Fruit fly (Drosophila melanogaster) whole organism, adult: ENCODE data around the gene La.

ENCODE experiments used
- CG12768 ChIP-seq: fragments of 200-800 bp; sonication (Bioruptor generic); optimal IDR thresholded peaks from 2 replicates; lab custom pipeline; 2017; ENCODE audit warnings: missing biosample characterization, missing genetic modification characterization, mild to moderate bottlenecking, moderate library complexity, missing genetic modification reagents
- CG5204 ChIP-seq: fragments of 200-800 bp; sonication (Bioruptor generic); optimal IDR thresholded peaks from 2 replicates; lab custom pipeline; 2016; ENCODE audit warnings: missing biosample characterization, missing genetic modification characterization
- CG7101 ChIP-seq: fragments of 200-800 bp; sonication (Bioruptor generic); optimal IDR thresholded peaks from 2 replicates; lab custom pipeline; 2018; ENCODE audit warnings: missing biosample characterization, mild to moderate bottlenecking, missing genetic modification characterization, moderate library complexity
- Clk ChIP-seq: fragments of 200-800 bp; sonication (Bioruptor generic); optimal IDR thresholded peaks from 2 replicates; lab custom pipeline; 2017; ENCODE audit warnings: missing biosample characterization, missing genetic modification characterization
- cic ChIP-seq: fragments of 200-800 bp; sonication (Bioruptor generic); optimal IDR thresholded peaks from 2 replicates; lab custom pipeline; 2017; ENCODE audit warnings: missing biosample characterization, mild to moderate bottlenecking, missing genetic modification characterization, moderate library complexity
- kay ChIP-seq: fragments of 200-800 bp; sonication (Bioruptor generic); peaks from one replicate; lab custom pipeline; 2016; ENCODE audit warnings: missing biosample characterization, missing genetic modification characterization, borderline replicate concordance
- tj ChIP-seq: fragments of 200-800 bp; sonication (Bioruptor generic); optimal IDR thresholded peaks from 3 replicates; lab custom pipeline; 2017; ENCODE audit warnings: missing biosample characterization, mild to moderate bottlenecking, missing genetic modification characterization, moderate library complexity

- no peak for TF ChIP-seq Clk (GFP tag; lab: Kevin White, UChicago)
- no peak for TF ChIP-seq kay (GFP tag; lab: Kevin White, UChicago)
- no peak for TF ChIP-seq cic (GFP tag; lab: Kevin White, UChicago)
- no peak for TF ChIP-seq tj (GFP tag; lab: Kevin White, UChicago)
- no peak for TF ChIP-seq CG7101 (tag; lab: Kevin White, UChicago)
- TF ChIP-seq CG12768 (GFP tag; lab: Kevin White, UChicago): no peak
- TF ChIP-seq CG5204: no peak
Observed at dm6 chr2L:20341211-20341998, 8.4 kb downstream of the La start.
